Worm (Caenorhabditis elegans): ENCODE results near the gene atf-7.

DNA sequence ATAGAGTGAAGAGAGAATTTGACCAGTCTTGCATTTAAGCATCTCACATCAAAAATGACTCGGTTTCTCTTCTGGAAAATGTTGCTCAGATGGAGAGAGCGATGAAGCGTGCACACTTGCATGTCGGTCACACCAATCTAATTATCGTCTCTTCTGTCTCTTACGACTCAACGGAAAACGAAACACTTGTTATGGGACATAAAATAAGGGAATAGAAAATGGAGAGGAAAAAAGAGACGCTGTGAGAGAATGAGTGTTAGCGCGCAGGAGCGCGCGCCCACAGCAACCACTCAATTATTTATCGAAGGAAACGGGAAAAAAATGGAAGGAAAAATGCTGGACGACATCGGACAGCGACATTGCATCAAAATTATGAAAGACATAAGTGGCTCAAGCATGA, 6.9 kb upstream of the atf-7 start:
- TF ChIP-seq tab-1 (GFP tag; IDR thresholded peaks at IDR 0.05) (no peak), klf-2 (GFP tag; conservative IDR thresholded peaks at IDR 0.05) (no peak), flt-1 (GFP tag; IDR thresholded peaks at IDR 0.05) (no peak), ztf-29 (GFP tag; IDR thresholded peaks at IDR 0.05) (no peak)

All from whole organism, midembryonic.